Fruit fly (Drosophila melanogaster) whole organism, pupa: ENCODE data around the gene rec.

Source experiments
- CG10348 ChIP-seq: fragments of 200-800 bp; sonication (Bioruptor generic); IDR thresholded peaks from 2 replicates; pipeline ENCODE4 v1.3.6; 2022; ENCODE audit warnings: missing biosample characterization, missing genetic modification characterization
- CG12605 ChIP-seq: fragments of 200-800 bp; sonication (Bioruptor generic); IDR thresholded peaks from 2 replicates; pipeline ENCODE4 v1.3.6; 2022; ENCODE audit warnings: missing biosample characterization, missing genetic modification characterization
- CG13204 ChIP-seq: fragments of 200-800 bp; sonication (Bioruptor generic); optimal IDR thresholded peaks from 2 replicates; lab custom pipeline; 2018; ENCODE audit warnings: missing biosample characterization, mild to moderate bottlenecking, missing genetic modification characterization, moderate library complexity
- CG14655 ChIP-seq: fragments of 200-800 bp; sonication (Bioruptor generic); optimal IDR thresholded peaks from 3 replicates; lab custom pipeline; 2017; ENCODE audit warnings: mild to moderate bottlenecking, missing biosample characterization, missing genetic modification reagents, missing genetic modification characterization
- CG15710 ChIP-seq: fragments of 200-800 bp; sonication (Bioruptor generic); optimal IDR thresholded peaks from 2 replicates; lab custom pipeline; 2018; ENCODE audit warnings: missing biosample characterization, mild to moderate bottlenecking, missing genetic modification characterization, moderate library complexity
- CG17806 ChIP-seq: fragments of 200-800 bp; sonication (Bioruptor generic); optimal IDR thresholded peaks from 2 replicates; lab custom pipeline; 2018; ENCODE audit warnings: missing biosample characterization, mild to moderate bottlenecking, missing genetic modification characterization, moderate library complexity
- CG32121 ChIP-seq: fragments of 200-800 bp; sonication (Bioruptor generic); IDR thresholded peaks from 2 replicates; pipeline ENCODE4 v1.3.6; 2022; ENCODE audit warnings: missing biosample characterization, missing genetic modification characterization
- CG34367 ChIP-seq: fragments of 200-800 bp; sonication (Bioruptor generic); optimal IDR thresholded peaks from 2 replicates; lab custom pipeline; 2018; ENCODE audit warnings: missing biosample characterization, mild to moderate bottlenecking, missing genetic modification characterization
- CG4496 ChIP-seq: fragments of 200-800 bp; sonication (Bioruptor generic); IDR thresholded peaks from 3 replicates; pipeline ENCODE4 v1.3.6; 2022; ENCODE audit warnings: missing biosample characterization, missing genetic modification characterization
- CG8159 ChIP-seq: fragments of 200-800 bp; sonication (Bioruptor generic); optimal IDR thresholded peaks from 3 replicates; lab custom pipeline; 2018; ENCODE audit warnings: missing biosample characterization, mild to moderate bottlenecking, missing genetic modification characterization, moderate library complexity
- CG8301 ChIP-seq: fragments of 200-800 bp; sonication (Bioruptor generic); optimal IDR thresholded peaks from 2 replicates; lab custom pipeline; 2018; ENCODE audit warnings: missing biosample characterization, mild to moderate bottlenecking, missing genetic modification characterization
- CG9948 ChIP-seq: fragments of 200-800 bp; sonication (Bioruptor generic); optimal IDR thresholded peaks from 2 replicates; lab custom pipeline; 2018; ENCODE audit warnings: missing biosample characterization, mild to moderate bottlenecking, missing genetic modification characterization, moderate library complexity
- D1 ChIP-seq: fragments of 200-800 bp; sonication (Bioruptor generic); optimal IDR thresholded peaks from 2 replicates; lab custom pipeline; 2018; ENCODE audit warnings: missing biosample characterization, mild to moderate bottlenecking, missing genetic modification characterization, moderate library complexity
- EcR ChIP-seq: fragments of 200-800 bp; sonication (Bioruptor generic); optimal IDR thresholded peaks from 3 replicates; lab custom pipeline; 2019; ENCODE audit warnings: missing biosample characterization, missing genetic modification characterization, mild to moderate bottlenecking, moderate library complexity, missing genetic modification reagents
- Ets98B ChIP-seq: fragments of 200-800 bp; sonication (Bioruptor generic); IDR thresholded peaks from 2 replicates; pipeline ENCODE4 v1.3.6; 2022; ENCODE audit warnings: missing biosample characterization, missing genetic modification characterization
- Pif1A ChIP-seq: fragments of 200-800 bp; sonication (Bioruptor generic); optimal IDR thresholded peaks from 3 replicates; lab custom pipeline; 2016; ENCODE audit warnings: missing biosample characterization, missing genetic modification characterization
- Pif1B ChIP-seq: fragments of 200-800 bp; sonication (Bioruptor generic); optimal IDR thresholded peaks from 3 replicates; lab custom pipeline; 2016; ENCODE audit warnings: missing biosample characterization, missing genetic modification characterization
- Snoo ChIP-seq: fragments of 200-800 bp; sonication (Bioruptor generic); optimal IDR thresholded peaks from 3 replicates; lab custom pipeline; 2017; ENCODE audit warnings: missing biosample characterization, mild to moderate bottlenecking, missing genetic modification characterization, inconsistent platforms
- fd96Ca ChIP-seq: fragments of 200-800 bp; sonication (Bioruptor generic); IDR thresholded peaks from 3 replicates; pipeline ENCODE4 v1.3.6; 2022; ENCODE audit warnings: missing biosample characterization, missing genetic modification characterization
- gl ChIP-seq: fragments of 200-800 bp; sonication (Bioruptor generic); optimal IDR thresholded peaks from 2 replicates; lab custom pipeline; 2018; ENCODE audit warnings: missing biosample characterization, mild to moderate bottlenecking, missing genetic modification characterization
- rn ChIP-seq: fragments of 200-800 bp; sonication (Bioruptor generic); IDR thresholded peaks from 2 replicates; pipeline ENCODE4 v1.3.6; 2022; ENCODE audit warnings: missing biosample characterization, missing genetic modification characterization

Gene rec

dm6 chr3R:15832525-15832924 lies at the start of gene rec:
rec (minus strand) TSS chr3R:15832632.
- TF ChIP-seq Ets98B (GFP tag; lab: Robert Waterston, UW) (no peak), Pif1B (no peak), CG15710 (tag; lab: Kevin White, UChicago) (no peak), EcR (GFP tag; lab: Kevin White, UChicago) (no peak), gl (tag; lab: Kevin White, UChicago) (no peak), CG32121 (GFP tag; lab: Robert Waterston, UW) (no peak), Snoo (tag; lab: Kevin White, UChicago) (no peak), CG9948 (no peak), CG17806 (tag; lab: Kevin White, UChicago) (no peak), D1 (tag; lab: Kevin White, UChicago) (no peak), CG34367 (tag; lab: Kevin White, UChicago) (no peak), rn (GFP tag; lab: Robert Waterston, UW) (no peak), fd96Ca (GFP tag; lab: Robert Waterston, UW) (no peak), Pif1A (GFP tag; lab: Kevin White, UChicago) (no peak), CG8301 (tag; lab: Kevin White, UChicago) (no peak), CG14655 (GFP tag; lab: Kevin White, UChicago) (no peak), CG4496 (GFP tag; lab: Robert Waterston, UW) (no peak), CG13204 (no peak), CG8159 (no peak)

dm6 chr3R:15875611-15876010 lies 43.2 kb upstream of the rec start, which contains the start of gene CG31183:
CG31183 (minus strand) TSS chr3R:15875939.
- TF ChIP-seq CG8301 (tag; lab: Kevin White, UChicago), result no peak
- TF ChIP-seq Pif1B, result no peak
- no peak for TF ChIP-seq CG12605 (GFP tag; lab: Robert Waterston, UW)
- no peak for TF ChIP-seq CG8159
- TF ChIP-seq CG14655 (GFP tag; lab: Kevin White, UChicago), result no peak
- TF ChIP-seq gl (tag; lab: Kevin White, UChicago), result no peak

- TF ChIP-seq rn (GFP tag; lab: Robert Waterston, UW), result no peak
- TF ChIP-seq CG9948, result no peak
- no peak for TF ChIP-seq CG34367 (tag; lab: Kevin White, UChicago)
- TF ChIP-seq CG8159, result no peak
- TF ChIP-seq Pif1A (GFP tag; lab: Kevin White, UChicago), result no peak
- no peak for TF ChIP-seq CG32121 (GFP tag; lab: Robert Waterston, UW)
- TF ChIP-seq CG13204, result no peak
These were observed 40.5 kb upstream of the rec start for dm6 chr3R:15872829-15873440.

dm6 chr3R:15859896-15860295 lies 27.5 kb upstream of the rec start, which contains the start of gene CG9632:
CG9632 (plus strand) TSS chr3R:15860196.
- TF ChIP-seq rn (GFP tag; lab: Robert Waterston, UW), result no peak

- TF ChIP-seq CG4496 (GFP tag; lab: Robert Waterston, UW) (no peak), CG13204 (no peak), Snoo (tag; lab: Kevin White, UChicago) (no peak)
These were observed 24.8 kb upstream of the rec start, which contains the start of gene Hmt-1 for dm6 chr3R:15857189-15857767. Hmt-1 (minus strand) TSS chr3R:15857470.

- TF ChIP-seq EcR (GFP tag; lab: Kevin White, UChicago) (peak; percentile 27), CG32121 (GFP tag; lab: Robert Waterston, UW) (no peak), Pif1B (no peak), CG17806 (tag; lab: Kevin White, UChicago) (no peak), CG34367 (tag; lab: Kevin White, UChicago) (no peak)
These were observed 20.9 kb upstream of the rec start, which contains the start of gene cv-d for dm6 chr3R:15853347-15853746. cv-d (minus strand) TSS chr3R:15853581.

dm6 chr3R:15851912-15852311 lies 19.5 kb upstream of the rec start:
- TF ChIP-seq Pif1A (GFP tag; lab: Kevin White, UChicago), result no peak
- TF ChIP-seq CG32121 (GFP tag; lab: Robert Waterston, UW), result no peak
- TF ChIP-seq EcR (GFP tag; lab: Kevin White, UChicago), result peak; percentile 70

dm6 chr3R:15846234-15846633 lies 13.8 kb upstream of the rec start, which contains the start of gene CG4546:
CG4546 (plus strand) TSS chr3R:15846534.
- TF ChIP-seq Pif1A (GFP tag; lab: Kevin White, UChicago) (no peak), CG10348 (no peak), D1 (tag; lab: Kevin White, UChicago) (no peak), CG32121 (GFP tag; lab: Robert Waterston, UW) (no peak), CG15710 (tag; lab: Kevin White, UChicago) (no peak), CG4496 (GFP tag; lab: Robert Waterston, UW) (0 out of 3 replicates have a peak, but pooled peaks have one; percentile 23), Pif1B (no peak), CG8159 (no peak), CG13204 (no peak)
- TF ChIP-seq, all 21 proteins: peak for 1
